Comparison of ENCODE assay signal across 5 fruit fly cellular contexts in genomic region chrX:6976364-6976763, dm6.
TF ChIP-seq lines count a peak whose summit lies in the region.

No protein-coding gene starts in this region.

- TF ChIP-seq CTCF in whole organism, embryonic (GFP tag; optimal IDR thresholded peaks at IDR 0.05; lab: Kevin White, UChicago) = no peak

TF ChIP-seq in whole organism, adult, 20 proteins besides CTCF, POLR2A, EP300 and RAD21:
- peak; percentile 37 for TF ChIP-seq tj (GFP tag; optimal IDR thresholded peaks at IDR 0.05; lab: Kevin White, UChicago)
- TF ChIP-seq CG1620 (GFP tag; optimal IDR thresholded peaks at IDR 0.05; lab: Kevin White, UChicago) = no peak
- TF ChIP-seq CG11617 (GFP tag; optimal IDR thresholded peaks at IDR 0.05; lab: Kevin White, UChicago) = no peak
- TF ChIP-seq Hr96 (GFP tag; optimal IDR thresholded peaks at IDR 0.05; lab: Kevin White, UChicago) = no peak
- no peak for TF ChIP-seq CG14711 (tag; optimal IDR thresholded peaks at IDR 0.05; lab: Kevin White, UChicago)

TF ChIP-seq in whole organism, embryonic, 481 proteins besides CTCF, POLR2A, EP300 and RAD21:
- TF ChIP-seq bigmax (GFP tag; optimal IDR thresholded peaks at IDR 0.05; lab: Kevin White, UChicago) = no peak
- no peak for TF ChIP-seq CG2120 (GFP tag; optimal IDR thresholded peaks at IDR 0.05; lab: Kevin White, UChicago)
- no peak for TF ChIP-seq pum (GFP tag; optimal IDR thresholded peaks at IDR 0.05; lab: Kevin White, UChicago)
- no peak for TF ChIP-seq CG9876 (GFP tag; optimal IDR thresholded peaks at IDR 0.05; lab: Kevin White, UChicago)
- TF ChIP-seq HLH3B (GFP tag; IDR thresholded peaks at IDR 0.05; lab: Robert Waterston, UW) = 0 out of 2 replicates have a peak, but pooled peaks have one; percentile 25
- TF ChIP-seq prd (optimal IDR thresholded peaks at IDR 0.05; lab: Kevin White, UChicago) = no peak
- TF ChIP-seq prd (GFP tag; IDR thresholded peaks at IDR 0.05; lab: Robert Waterston, UW) = no peak
- no peak for TF ChIP-seq pzg (GFP tag; optimal IDR thresholded peaks at IDR 0.05; lab: Kevin White, UChicago)
- TF ChIP-seq Rx (GFP tag; IDR thresholded peaks at IDR 0.05; lab: Robert Waterston, UW) = no peak
- TF ChIP-seq CG6689 (GFP tag; IDR thresholded peaks at IDR 0.05; lab: Robert Waterston, UW) = peak; percentile 21; the same call in 1 of the 2 replicates
- peak; percentile 78 for TF ChIP-seq Ets65A (GFP tag; lab: Kevin White, UChicago)
- TF ChIP-seq twi (tag; optimal IDR thresholded peaks at IDR 0.05; lab: Kevin White, UChicago) = no peak
- no peak for TF ChIP-seq CG4617 (GFP tag; optimal IDR thresholded peaks at IDR 0.05; lab: Kevin White, UChicago; ENCODE audit: borderline replicate concordance)
- TF ChIP-seq trem (tag; optimal IDR thresholded peaks at IDR 0.05; lab: Kevin White, UChicago) = no peak

TF ChIP-seq in whole organism, prepupa, 60 proteins besides CTCF, POLR2A, EP300 and RAD21 (continues in another document):
- TF ChIP-seq CG11294 (GFP tag; IDR thresholded peaks at IDR 0.05; lab: Robert Waterston, UW) = no peak
- peak; percentile 36 for TF ChIP-seq CG32006 (GFP tag; optimal IDR thresholded peaks at IDR 0.05; lab: Kevin White, UChicago)
- TF ChIP-seq Sox14 (GFP tag; optimal IDR thresholded peaks at IDR 0.05; lab: Kevin White, UChicago) = peak; percentile 35
- peak; percentile 47 for TF ChIP-seq OdsH (GFP tag; optimal IDR thresholded peaks at IDR 0.05; lab: Kevin White, UChicago)
- TF ChIP-seq dac (GFP tag; optimal IDR thresholded peaks at IDR 0.05; lab: Kevin White, UChicago) = no peak
- peak; percentile 54 for TF ChIP-seq acj6 (GFP tag; optimal IDR thresholded peaks at IDR 0.05; lab: Kevin White, UChicago)
- TF ChIP-seq CG6854 (GFP tag; optimal IDR thresholded peaks at IDR 0.05; lab: Kevin White, UChicago) = no peak
- no peak for TF ChIP-seq CG6276 (GFP tag; optimal IDR thresholded peaks at IDR 0.05; lab: Kevin White, UChicago)
- TF ChIP-seq CG3032 (tag; optimal IDR thresholded peaks at IDR 0.05; lab: Kevin White, UChicago) = peak; percentile 53
- peak; percentile 27 for TF ChIP-seq spab (GFP tag; optimal IDR thresholded peaks at IDR 0.05; lab: Kevin White, UChicago)
- peak; percentile 28 for TF ChIP-seq CG31627 (GFP tag; optimal IDR thresholded peaks at IDR 0.05; lab: Kevin White, UChicago)
- TF ChIP-seq net (GFP tag; optimal IDR thresholded peaks at IDR 0.05; lab: Kevin White, UChicago) = peak; percentile 13
- TF ChIP-seq Blimp-1 (GFP tag; optimal IDR thresholded peaks at IDR 0.05; lab: Kevin White, UChicago) = no peak
- TF ChIP-seq CG11902 (GFP tag; optimal IDR thresholded peaks at IDR 0.05; lab: Kevin White, UChicago) = no peak
- TF ChIP-seq fd59A (GFP tag; optimal IDR thresholded peaks at IDR 0.05; lab: Kevin White, UChicago) = peak; percentile 13
- peak; percentile 26 for TF ChIP-seq lz (GFP tag; optimal IDR thresholded peaks at IDR 0.05; lab: Kevin White, UChicago)
- TF ChIP-seq dsx (GFP tag; optimal IDR thresholded peaks at IDR 0.05; lab: Kevin White, UChicago; ENCODE audit: poor library complexity, severe bottlenecking) = no peak
- 0 out of 3 replicates have a peak, but pooled peaks have one; percentile 28 for TF ChIP-seq CG8119 (GFP tag; IDR thresholded peaks at IDR 0.05; lab: Robert Waterston, UW)
- TF ChIP-seq CG15336 (GFP tag; IDR thresholded peaks at IDR 0.05; lab: Robert Waterston, UW) = peak; percentile 41; the same call in 1 of the 2 replicates
- TF ChIP-seq Eip93F (GFP tag; optimal IDR thresholded peaks at IDR 0.05; lab: Kevin White, UChicago) = no peak
- TF ChIP-seq pdm3 (GFP tag; optimal IDR thresholded peaks at IDR 0.05; lab: Kevin White, UChicago) = peak; percentile 27
- TF ChIP-seq salr (GFP tag; optimal IDR thresholded peaks at IDR 0.05; lab: Kevin White, UChicago) = no peak
- TF ChIP-seq CG6163 (GFP tag; IDR thresholded peaks at IDR 0.05; lab: Robert Waterston, UW) = peak; percentile 66; the same call in 2 of the 3 replicates
- peak; percentile 3 for TF ChIP-seq achi (GFP tag; optimal IDR thresholded peaks at IDR 0.05; lab: Kevin White, UChicago)

TF ChIP-seq in whole organism, pupa, 21 proteins besides CTCF, POLR2A, EP300 and RAD21:
- TF ChIP-seq CG12605 (GFP tag; IDR thresholded peaks at IDR 0.05; lab: Robert Waterston, UW) (no peak), D1 (tag; optimal IDR thresholded peaks at IDR 0.05; lab: Kevin White, UChicago) (no peak), CG17806 (tag; optimal IDR thresholded peaks at IDR 0.05; lab: Kevin White, UChicago) (peak; percentile 50), CG10348 (GFP tag; IDR thresholded peaks at IDR 0.05; lab: Robert Waterston, UW) (no peak), fd96Ca (GFP tag; IDR thresholded peaks at IDR 0.05; lab: Robert Waterston, UW) (0 out of 3 replicates have a peak, but pooled peaks have one; percentile 47), Pif1B (GFP tag; optimal IDR thresholded peaks at IDR 0.05; lab: Kevin White, UChicago) (peak; percentile 2), Ets98B (GFP tag; IDR thresholded peaks at IDR 0.05; lab: Robert Waterston, UW) (peak; percentile 35; the same call in 1 of the 2 replicates), CG8301 (tag; optimal IDR thresholded peaks at IDR 0.05; lab: Kevin White, UChicago) (peak; percentile 8), CG13204 (GFP tag; optimal IDR thresholded peaks at IDR 0.05; lab: Kevin White, UChicago) (no peak), CG14655 (GFP tag; optimal IDR thresholded peaks at IDR 0.05; lab: Kevin White, UChicago) (peak; percentile 14), CG9948 (tag; optimal IDR thresholded peaks at IDR 0.05; lab: Kevin White, UChicago) (peak; percentile 37), CG15710 (tag; optimal IDR thresholded peaks at IDR 0.05; lab: Kevin White, UChicago) (peak; percentile 44), CG34367 (tag; optimal IDR thresholded peaks at IDR 0.05; lab: Kevin White, UChicago) (peak; percentile 34), gl (tag; optimal IDR thresholded peaks at IDR 0.05; lab: Kevin White, UChicago) (no peak), CG8159 (tag; optimal IDR thresholded peaks at IDR 0.05; lab: Kevin White, UChicago) (peak; percentile 59), Pif1A (GFP tag; optimal IDR thresholded peaks at IDR 0.05; lab: Kevin White, UChicago) (peak; percentile 28), EcR (GFP tag; optimal IDR thresholded peaks at IDR 0.05; lab: Kevin White, UChicago) (no peak), CG4496 (GFP tag; IDR thresholded peaks at IDR 0.05; lab: Robert Waterston, UW) (peak; percentile 27; the same call in 1 of the 3 replicates), CG32121 (GFP tag; IDR thresholded peaks at IDR 0.05; lab: Robert Waterston, UW) (no peak), rn (GFP tag; IDR thresholded peaks at IDR 0.05; lab: Robert Waterston, UW) (no peak), Snoo (tag; optimal IDR thresholded peaks at IDR 0.05; lab: Kevin White, UChicago) (no peak)
TF ChIP-seq in whole organism, pupa: peak in this region for 12.

TF ChIP-seq in whole organism, wandering third instar larva, 38 proteins besides CTCF, POLR2A, EP300 and RAD21:
- TF ChIP-seq br (GFP tag; optimal IDR thresholded peaks at IDR 0.05; lab: Kevin White, UChicago) (peak; percentile 28), Dfd (GFP tag; optimal IDR thresholded peaks at IDR 0.05; lab: Kevin White, UChicago) (no peak), Mio (GFP tag; optimal IDR thresholded peaks at IDR 0.05; lab: Kevin White, UChicago) (no peak), pan (optimal IDR thresholded peaks at IDR 0.05; lab: Kevin White, UChicago) (no peak), GATAd (GFP tag; optimal IDR thresholded peaks at IDR 0.05; lab: Kevin White, UChicago) (no peak), foxo (GFP tag; optimal IDR thresholded peaks at IDR 0.05; lab: Kevin White, UChicago) (peak in 1 of 2 experiments; percentile 63), ey (GFP tag; optimal IDR thresholded peaks at IDR 0.05; lab: Kevin White, UChicago) (peak; percentile 48), woc (GFP tag; optimal IDR thresholded peaks at IDR 0.05; lab: Kevin White, UChicago) (peak; percentile 21), Hnf4 (GFP tag; optimal IDR thresholded peaks at IDR 0.05; lab: Kevin White, UChicago) (peak; percentile 42), Sp1 (GFP tag; optimal IDR thresholded peaks at IDR 0.05; lab: Kevin White, UChicago) (peak; percentile 37), fru (GFP tag; optimal IDR thresholded peaks at IDR 0.05; lab: Kevin White, UChicago) (peak; percentile 55), h (GFP tag; optimal IDR thresholded peaks at IDR 0.05; lab: Kevin White, UChicago) (peak; percentile 57), HLH106 (tag; optimal IDR thresholded peaks at IDR 0.05; lab: Kevin White, UChicago) (peak; percentile 34), rgr (GFP tag; optimal IDR thresholded peaks at IDR 0.05; lab: Kevin White, UChicago) (peak; percentile 55), psq (GFP tag; optimal IDR thresholded peaks at IDR 0.05; lab: Kevin White, UChicago) (peak; percentile 33), OdsH (GFP tag; optimal IDR thresholded peaks at IDR 0.05; lab: Kevin White, UChicago) (peak; percentile 54)
